Worm (Caenorhabditis elegans): ENCODE results near the gene T13F2.2.

The T13F2.2 gene

DNA sequence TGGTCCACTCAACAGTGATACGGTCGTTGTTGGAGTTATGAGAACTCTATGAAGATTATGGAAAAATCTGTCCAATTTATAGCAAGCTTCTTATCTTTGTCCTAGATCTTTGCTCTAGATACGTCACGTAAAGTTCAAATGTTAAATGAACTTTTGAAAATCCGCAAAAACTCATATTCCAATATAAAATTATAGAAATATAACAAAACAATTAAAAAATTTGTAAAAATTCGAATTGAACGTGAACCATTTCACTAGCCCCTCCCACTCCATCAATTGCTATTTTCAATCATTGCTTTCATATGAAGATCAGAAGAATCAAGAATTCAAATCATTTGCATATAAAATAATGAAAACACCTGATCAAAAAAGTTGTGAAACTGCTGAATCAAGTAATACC lies 35.4 kb upstream of the T13F2.2 start, which contains the start of gene kin-21:
Gene kin-21 (plus strand): TSS at position 301 of the 400 bp plus-strand sequence.
- no peak for TF ChIP-seq zag-1 (tag; optimal IDR thresholded peaks at IDR 0.05)
- no peak for TF ChIP-seq ama-1 (optimal IDR thresholded peaks at IDR 0.05)
- TF ChIP-seq nhr-129 (tag; optimal IDR thresholded peaks at IDR 0.05): no peak
- TF ChIP-seq aly-2 (tag; optimal IDR thresholded peaks at IDR 0.05): no peak
- no peak for TF ChIP-seq blmp-1 (tag; optimal IDR thresholded peaks at IDR 0.05; ENCODE audit: insufficient read depth)
- no peak for TF ChIP-seq alr-1 (tag; optimal IDR thresholded peaks at IDR 0.05)
- TF ChIP-seq nhr-21 (tag; optimal IDR thresholded peaks at IDR 0.05): no peak
- no peak for TF ChIP-seq mab-5 (tag; optimal IDR thresholded peaks at IDR 0.05)
- TF ChIP-seq unc-55 (GFP tag; optimal IDR thresholded peaks at IDR 0.05): no peak
- no peak for TF ChIP-seq lin-13 (GFP tag; optimal IDR thresholded peaks at IDR 0.05)
- no peak for TF ChIP-seq dmd-4 (tag; optimal IDR thresholded peaks at IDR 0.05)
- TF ChIP-seq nhr-12 (tag; optimal IDR thresholded peaks at IDR 0.05): no peak
- no peak for TF ChIP-seq nhr-10 (tag; optimal IDR thresholded peaks at IDR 0.05)

ce11 chrIV:9825196-9825744 lies 28.1 kb upstream of the T13F2.2 start, which contains the start of gene mtr-4:
Gene mtr-4 (plus strand): TSS chrIV:9825694.
- TF ChIP-seq elt-1 (tag; optimal IDR thresholded peaks at IDR 0.05): no peak
- TF ChIP-seq nhr-77 (tag; optimal IDR thresholded peaks at IDR 0.05): no peak
- TF ChIP-seq crh-2 (tag; optimal IDR thresholded peaks at IDR 0.05): no peak
- TF ChIP-seq fos-1 (tag; optimal IDR thresholded peaks at IDR 0.05): peak; percentile 44
- TF ChIP-seq peb-1 (tag; optimal IDR thresholded peaks at IDR 0.05): no peak
- no peak for TF ChIP-seq unc-55 (GFP tag; optimal IDR thresholded peaks at IDR 0.05)
- peak; percentile 50 for TF ChIP-seq C34F6.9 (tag; optimal IDR thresholded peaks at IDR 0.05)
- TF ChIP-seq sma-9 (GFP tag; optimal IDR thresholded peaks at IDR 0.05): no peak
- no peak for TF ChIP-seq sma-9 (tag; optimal IDR thresholded peaks at IDR 0.05)
- no peak for TF ChIP-seq lin-39 (tag; optimal IDR thresholded peaks at IDR 0.05)
- TF ChIP-seq ceh-16 (tag; optimal IDR thresholded peaks at IDR 0.05): no peak
- no peak for TF ChIP-seq nhr-25 (tag; optimal IDR thresholded peaks at IDR 0.05)
- peak; percentile 30 for TF ChIP-seq nhr-129 (tag; optimal IDR thresholded peaks at IDR 0.05)

DNA sequence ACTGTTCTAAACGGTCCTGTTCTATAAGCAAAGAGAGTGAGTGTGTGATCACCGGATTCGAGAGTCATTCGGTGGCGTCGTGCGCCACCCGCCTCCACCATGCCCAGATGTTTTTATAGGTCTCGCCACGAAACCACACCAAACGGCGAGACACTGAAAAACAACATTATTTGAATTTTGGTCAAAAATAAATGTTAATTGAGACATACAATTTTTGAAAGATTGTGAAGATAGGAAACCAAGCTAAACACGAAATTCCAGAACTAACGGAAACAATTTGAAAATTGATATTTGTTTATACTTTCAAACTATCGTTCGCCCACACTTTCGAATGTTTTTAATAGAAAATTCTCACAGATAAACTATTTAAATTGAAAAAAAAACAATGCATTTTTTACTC lies 27.3 kb upstream of the T13F2.2 start, which contains the start of gene catp-6:
Gene catp-6 (minus strand): TSS at position 101 of the 400 bp plus-strand sequence.
- no peak for TF ChIP-seq gmeb-1 (tag; optimal IDR thresholded peaks at IDR 0.05)
- TF ChIP-seq elt-1 (tag; optimal IDR thresholded peaks at IDR 0.05): no peak
- TF ChIP-seq lin-13 (GFP tag; optimal IDR thresholded peaks at IDR 0.05): no peak
- no peak for TF ChIP-seq nhr-23 (tag; optimal IDR thresholded peaks at IDR 0.05)
- no peak for TF ChIP-seq nhr-25 (tag; optimal IDR thresholded peaks at IDR 0.05)
- no peak for TF ChIP-seq nhr-12 (tag; optimal IDR thresholded peaks at IDR 0.05)
- no peak for TF ChIP-seq lin-11 (tag; optimal IDR thresholded peaks at IDR 0.05)
- TF ChIP-seq nhr-129 (tag; optimal IDR thresholded peaks at IDR 0.05): no peak
- no peak for TF ChIP-seq unc-62 (GFP tag; optimal IDR thresholded peaks at IDR 0.05)
- no peak for TF ChIP-seq sma-3 (GFP tag; optimal IDR thresholded peaks at IDR 0.05)
- no peak for TF ChIP-seq ama-1 (optimal IDR thresholded peaks at IDR 0.05)
- no peak for TF ChIP-seq ztf-4 (tag; optimal IDR thresholded peaks at IDR 0.05)
- TF ChIP-seq R02D3.7 (tag; optimal IDR thresholded peaks at IDR 0.05): no peak
- TF ChIP-seq ZK546.5 (tag; optimal IDR thresholded peaks at IDR 0.05): no peak
- no peak for TF ChIP-seq mbf-1 (tag; optimal IDR thresholded peaks at IDR 0.05)
- no peak for TF ChIP-seq peb-1 (tag; optimal IDR thresholded peaks at IDR 0.05)

DNA sequence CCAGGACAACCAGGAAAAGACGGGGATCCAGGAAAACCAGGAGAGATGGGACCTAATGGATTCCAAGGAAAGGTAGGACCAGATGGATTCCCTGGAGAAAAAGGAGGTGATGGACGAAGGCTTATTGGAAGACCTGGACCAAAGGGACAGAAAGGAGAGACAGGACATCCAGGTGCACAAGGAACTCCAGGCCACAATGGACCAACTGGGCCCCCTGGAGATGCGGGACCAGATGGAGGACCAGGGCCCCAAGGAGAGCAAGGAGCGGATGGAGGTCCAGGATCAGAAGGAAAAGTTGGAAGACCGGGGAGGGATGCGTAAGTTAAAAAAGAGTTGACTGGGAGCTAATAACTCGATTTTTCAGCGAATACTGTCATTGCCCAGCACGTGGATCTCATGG lies 25.4 kb upstream of the T13F2.2 start:
- no peak for TF ChIP-seq egl-27 (tag; optimal IDR thresholded peaks at IDR 0.05)
- TF ChIP-seq ztf-11 (tag; optimal IDR thresholded peaks at IDR 0.05): no peak
- no peak for TF ChIP-seq sem-4 (tag; optimal IDR thresholded peaks at IDR 0.05)
- no peak for TF ChIP-seq ama-1 (optimal IDR thresholded peaks at IDR 0.05)
- TF ChIP-seq ZK546.5 (tag; optimal IDR thresholded peaks at IDR 0.05): no peak
- TF ChIP-seq ztf-4 (tag; optimal IDR thresholded peaks at IDR 0.05): no peak
- TF ChIP-seq nhr-6 (tag; optimal IDR thresholded peaks at IDR 0.05): no peak
- no peak for TF ChIP-seq gmeb-1 (tag; optimal IDR thresholded peaks at IDR 0.05)
- TF ChIP-seq ceh-16 (tag; optimal IDR thresholded peaks at IDR 0.05): no peak
- TF ChIP-seq nhr-129 (tag; optimal IDR thresholded peaks at IDR 0.05): no peak
- no peak for TF ChIP-seq ceh-82 (tag; optimal IDR thresholded peaks at IDR 0.05)
- TF ChIP-seq crh-2 (tag; optimal IDR thresholded peaks at IDR 0.05): no peak
- TF ChIP-seq peb-1 (tag; optimal IDR thresholded peaks at IDR 0.05): no peak
- TF ChIP-seq nhr-12 (tag; optimal IDR thresholded peaks at IDR 0.05): no peak
- no peak for TF ChIP-seq lin-11 (tag; optimal IDR thresholded peaks at IDR 0.05)
- no peak for TF ChIP-seq zag-1 (tag; optimal IDR thresholded peaks at IDR 0.05)

All from whole organism, L2 larva.